Fruit fly (Drosophila melanogaster) whole organism, wandering third instar larva: ENCODE data around the gene Tasp1.
A peak's percentile ranks its signal among the peaks of the same experiment; 100 is the strongest.

Experiments
- Abd-B ChIP-seq: fragments of >200 bp; optimal IDR thresholded peaks from 2 replicates; lab custom pipeline; 2017; ENCODE audit warnings: missing biosample characterization, missing genetic modification characterization
- CG32264 ChIP-seq: fragments of 200-800 bp; sonication (Bioruptor generic); optimal IDR thresholded peaks from 2 replicates; lab custom pipeline; 2016; ENCODE audit warnings: missing biosample characterization, missing genetic modification characterization
- CG9705 ChIP-seq: fragments of 200-800 bp; sonication (Bioruptor generic); optimal IDR thresholded peaks from 2 replicates; lab custom pipeline; 2018; ENCODE audit warnings: missing biosample characterization, mild to moderate bottlenecking, missing genetic modification characterization
- CrebA ChIP-seq: fragments of 200-800 bp; sonication (Bioruptor generic); optimal IDR thresholded peaks from 2 replicates; lab custom pipeline; 2016; ENCODE audit warnings: missing biosample characterization, mild to moderate bottlenecking, missing genetic modification characterization, borderline replicate concordance
- Dfd ChIP-seq: fragments of >200 bp; optimal IDR thresholded peaks from 2 replicates; lab custom pipeline; 2017; ENCODE audit warnings: missing biosample characterization, missing genetic modification characterization
- Dif ChIP-seq: fragments of 200-275, 200-300 bp; sonication (Bioruptor generic); optimal IDR thresholded peaks from 2 replicates; lab custom pipeline; 2018; ENCODE audit warnings: missing biosample characterization, missing genetic modification characterization; ENCODE audit not compliant: partially characterized antibody
- GATAd ChIP-seq: sonication (Bioruptor generic); optimal IDR thresholded peaks from 2 replicates; lab custom pipeline; 2016; ENCODE audit warnings: missing biosample characterization, missing genetic modification characterization
- HLH106 ChIP-seq: fragments of 200-800 bp; optimal IDR thresholded peaks from 3 replicates; lab custom pipeline; 2019; ENCODE audit warnings: missing biosample characterization, mild to moderate bottlenecking, missing genetic modification characterization, moderate library complexity
- Hnf4 ChIP-seq: fragments of 200-800 bp; sonication (Bioruptor generic); optimal IDR thresholded peaks from 2 replicates; lab custom pipeline; 2016; ENCODE audit warnings: missing biosample characterization, mild to moderate bottlenecking, missing genetic modification characterization
- Hr78 ChIP-seq: fragments of >200 bp; optimal IDR thresholded peaks from 2 replicates; lab custom pipeline; 2017; ENCODE audit warnings: missing biosample characterization, missing genetic modification characterization
- Hr83 ChIP-seq: fragments of 200-300 bp; sonication (Bioruptor generic); optimal IDR thresholded peaks from 2 replicates; lab custom pipeline; 2016; ENCODE audit warnings: missing biosample characterization, mild to moderate bottlenecking, missing genetic modification characterization, moderate library complexity; ENCODE audit not compliant: poor library complexity, severe bottlenecking
- Jra ChIP-seq: sonication (Bioruptor generic); optimal IDR thresholded peaks from 2 replicates; lab custom pipeline; 2016; ENCODE audit warnings: missing biosample characterization, missing genetic modification characterization
- Mio ChIP-seq: sonication (Bioruptor generic); optimal IDR thresholded peaks from 2 replicates; lab custom pipeline; 2016; ENCODE audit warnings: missing biosample characterization, missing genetic modification characterization
- Myc ChIP-seq: fragments of >200 bp; optimal IDR thresholded peaks from 2 replicates; lab custom pipeline; 2017
- N ChIP-seq: fragments of >200 bp; optimal IDR thresholded peaks from 2 replicates; lab custom pipeline; 2018; ENCODE audit warnings: missing biosample characterization, missing external identifiers, missing genetic modification characterization
- OdsH ChIP-seq: fragments of 200-800 bp; sonication (Bioruptor generic); optimal IDR thresholded peaks from 2 replicates; lab custom pipeline; 2016; ENCODE audit warnings: missing biosample characterization, mild to moderate bottlenecking, missing genetic modification characterization
- Rel ChIP-seq, 2 experiments: fragments of 200-800 bp; sonication (Bioruptor generic) in 1 of 2; optimal IDR thresholded peaks; 2 replicates in 1 of 2; 3 replicates in 1 of 2; lab custom pipeline; 2016 to 2019; ENCODE audit warnings: mild to moderate bottlenecking in 2 of 2, missing biosample characterization in 2 of 2, missing genetic modification characterization in 2 of 2, moderate library complexity in 1 of 2
- Sp1 ChIP-seq: fragments of 200-800 bp; sonication (Bioruptor generic); optimal IDR thresholded peaks from 3 replicates; lab custom pipeline; 2019; ENCODE audit warnings: missing biosample characterization, mild to moderate bottlenecking, missing genetic modification characterization, moderate library complexity
- Vsx2 ChIP-seq: fragments of 200-300, 225-300 bp; sonication (Bioruptor generic); optimal IDR thresholded peaks from 2 replicates; lab custom pipeline; 2018; ENCODE audit warnings: missing biosample characterization, missing genetic modification characterization; ENCODE audit not compliant: partially characterized antibody
- br ChIP-seq: fragments of 200-800 bp; sonication (Bioruptor generic); optimal IDR thresholded peaks from 2 replicates; lab custom pipeline; 2016; ENCODE audit warnings: missing biosample characterization, missing genetic modification characterization
- brk ChIP-seq: fragments of 200-800 bp; sonication (Bioruptor generic); optimal IDR thresholded peaks from 2 replicates; lab custom pipeline; 2016; ENCODE audit warnings: missing biosample characterization, mild to moderate bottlenecking, missing genetic modification characterization
- dl ChIP-seq, 2 experiments: fragments of 175-275, 200-275 bp in 1 of 2; fragments of 200-275 bp in 1 of 2; sonication (Bioruptor generic); optimal IDR thresholded peaks; lab custom pipeline; 2018; ENCODE audit warnings: mild to moderate bottlenecking in 2 of 2, missing biosample characterization in 2 of 2, missing genetic modification characterization in 2 of 2, moderate library complexity in 2 of 2; ENCODE audit not compliant: partially characterized antibody in 2 of 2, insufficient read depth in 1 of 2
- dmrt93B ChIP-seq: fragments of 200-800 bp; sonication (Bioruptor generic); optimal IDR thresholded peaks from 2 replicates; lab custom pipeline; 2018; ENCODE audit warnings: missing biosample characterization, mild to moderate bottlenecking, missing genetic modification characterization
- dsf ChIP-seq: sonication (Bioruptor generic); optimal IDR thresholded peaks from 2 replicates; lab custom pipeline; 2016; ENCODE audit warnings: missing biosample characterization, missing genetic modification characterization, borderline replicate concordance
- ey ChIP-seq: fragments of 200-800 bp; sonication (Bioruptor generic); optimal IDR thresholded peaks from 2 replicates; lab custom pipeline; 2016; ENCODE audit warnings: missing biosample characterization, missing genetic modification characterization
- foxo ChIP-seq, 2 experiments: fragments of 200-800 bp; sonication (Bioruptor generic); optimal IDR thresholded peaks; 2 replicates in 1 of 2; 3 replicates in 1 of 2; lab custom pipeline; 2016 to 2017; ENCODE audit warnings: missing biosample characterization in 2 of 2, missing genetic modification characterization in 2 of 2
- fru ChIP-seq: fragments of 200-800 bp; sonication (Bioruptor generic); optimal IDR thresholded peaks from 3 replicates; lab custom pipeline; 2016; ENCODE audit warnings: missing biosample characterization, mild to moderate bottlenecking, missing genetic modification characterization
- h ChIP-seq: fragments of 200-800 bp; sonication (Bioruptor generic); optimal IDR thresholded peaks from 3 replicates; lab custom pipeline; 2016; ENCODE audit warnings: missing biosample characterization, mild to moderate bottlenecking, missing genetic modification characterization
- jim ChIP-seq: fragments of 175-275, 200-325 bp; sonication (Bioruptor generic); optimal IDR thresholded peaks from 2 replicates; lab custom pipeline; 2016; ENCODE audit warnings: missing biosample characterization, mild to moderate bottlenecking, missing genetic modification characterization
- lola ChIP-seq: fragments of >200 bp; optimal IDR thresholded peaks from 2 replicates; lab custom pipeline; 2017; ENCODE audit warnings: missing biosample characterization, missing genetic modification characterization
- pan ChIP-seq: fragments of >200 bp; optimal IDR thresholded peaks from 2 replicates; lab custom pipeline; 2017
- psq ChIP-seq: fragments of 200-800 bp; sonication (Bioruptor generic); optimal IDR thresholded peaks from 3 replicates; lab custom pipeline; 2017; ENCODE audit warnings: missing biosample characterization, mild to moderate bottlenecking, missing genetic modification characterization, moderate library complexity
- rgr ChIP-seq: fragments of 200-800 bp; sonication (Bioruptor generic); optimal IDR thresholded peaks from 3 replicates; lab custom pipeline; 2016; ENCODE audit warnings: missing biosample characterization, mild to moderate bottlenecking, missing genetic modification characterization
- sage ChIP-seq: fragments of 200-800 bp; sonication (Bioruptor generic); optimal IDR thresholded peaks from 2 replicates; lab custom pipeline; 2016; ENCODE audit warnings: missing biosample characterization, mild to moderate bottlenecking, missing genetic modification characterization
- sv ChIP-seq: fragments of 200-800 bp; sonication (Bioruptor generic); optimal IDR thresholded peaks from 3 replicates; lab custom pipeline; 2016; ENCODE audit warnings: missing biosample characterization, missing genetic modification characterization
- tai ChIP-seq: sonication (Bioruptor generic); optimal IDR thresholded peaks from 2 replicates; lab custom pipeline; 2016; ENCODE audit warnings: missing biosample characterization, missing genetic modification characterization
- usp ChIP-seq: fragments of >200 bp; optimal IDR thresholded peaks from 2 replicates; lab custom pipeline; 2017; ENCODE audit warnings: missing biosample characterization, missing genetic modification characterization
- woc ChIP-seq: sonication (Bioruptor generic); optimal IDR thresholded peaks from 2 replicates; lab custom pipeline; 2016; ENCODE audit warnings: missing biosample characterization, mild to moderate bottlenecking, missing genetic modification characterization

The Tasp1 gene

dm6 chr3L:16042640-16043039 lies 44.7 kb downstream of the Tasp1 start:
- peak; percentile 25 for TF ChIP-seq CrebA (GFP tag; lab: Kevin White, UChicago)
- TF ChIP-seq OdsH (GFP tag; lab: Kevin White, UChicago): no peak
- no peak for TF ChIP-seq br (GFP tag; lab: Kevin White, UChicago)
- peak in 1 of 2 experiments; percentile 3 for TF ChIP-seq dl (GFP tag; optimal IDR thresholded peaks at IDR 0.05; lab: Kevin White, UChicago; ENCODE audit: insufficient read depth in 1 of 2, partially characterized antibody in 2 of 2)
- no peak for TF ChIP-seq Hr78 (GFP tag; lab: Kevin White, UChicago)
- no peak for TF ChIP-seq CG32264 (GFP tag; lab: Kevin White, UChicago)
- TF ChIP-seq fru: peak; percentile 35
- TF ChIP-seq usp: no peak
- TF ChIP-seq foxo (GFP tag; optimal IDR thresholded peaks at IDR 0.05; lab: Kevin White, UChicago): no peak
- no peak for TF ChIP-seq GATAd (GFP tag; lab: Kevin White, UChicago)
- TF ChIP-seq Hr83 (GFP tag; lab: Kevin White, UChicago): peak; percentile 35
- no peak for TF ChIP-seq rgr (GFP tag; lab: Kevin White, UChicago)
- no peak for TF ChIP-seq lola (GFP tag; lab: Kevin White, UChicago)
- no peak for TF ChIP-seq CG9705 (GFP tag; lab: Kevin White, UChicago)
- TF ChIP-seq HLH106 (tag; lab: Kevin White, UChicago): no peak

dm6 chr3L:16042080-16042344 lies 45.3 kb downstream of the Tasp1 start:
- TF ChIP-seq pan (lab: Kevin White, UChicago) (no peak), sage (GFP tag; lab: Kevin White, UChicago) (no peak), foxo (GFP tag; optimal IDR thresholded peaks at IDR 0.05; lab: Kevin White, UChicago) (no peak), Dfd (GFP tag; lab: Kevin White, UChicago) (no peak), Rel (GFP tag; optimal IDR thresholded peaks at IDR 0.05; lab: Kevin White, UChicago) (no peak), Rel (tag; optimal IDR thresholded peaks at IDR 0.05; lab: Kevin White, UChicago) (no peak), br (GFP tag; lab: Kevin White, UChicago) (no peak), tai (no peak), CG9705 (GFP tag; lab: Kevin White, UChicago) (no peak), OdsH (GFP tag; lab: Kevin White, UChicago) (no peak), psq (GFP tag; lab: Kevin White, UChicago) (no peak), usp (no peak)

- TF ChIP-seq N: no peak
- TF ChIP-seq Hr78 (GFP tag; lab: Kevin White, UChicago): no peak
- no peak for TF ChIP-seq sv (GFP tag; lab: Kevin White, UChicago)
- no peak for TF ChIP-seq Rel (GFP tag; optimal IDR thresholded peaks at IDR 0.05; lab: Kevin White, UChicago)
- TF ChIP-seq Rel (tag; optimal IDR thresholded peaks at IDR 0.05; lab: Kevin White, UChicago): peak; percentile 46
- TF ChIP-seq Jra (GFP tag; lab: Kevin White, UChicago): no peak
- no peak for TF ChIP-seq OdsH (GFP tag; lab: Kevin White, UChicago)
- no peak for TF ChIP-seq GATAd (GFP tag; lab: Kevin White, UChicago)
- no peak for TF ChIP-seq dmrt93B (GFP tag; lab: Kevin White, UChicago)
- no peak for TF ChIP-seq Vsx2 (GFP tag; lab: Kevin White, UChicago)
- TF ChIP-seq Abd-B (GFP tag; lab: Kevin White, UChicago): no peak
- TF ChIP-seq woc (GFP tag; lab: Kevin White, UChicago): peak; percentile 23
- TF ChIP-seq Hr83 (GFP tag; lab: Kevin White, UChicago): peak; percentile 58
- TF ChIP-seq tai: no peak
- no peak for TF ChIP-seq Dfd (GFP tag; lab: Kevin White, UChicago)
- TF ChIP-seq Myc (lab: Kevin White, UChicago): no peak
- peak; percentile 51 for TF ChIP-seq Sp1 (GFP tag; lab: Kevin White, UChicago)
- TF ChIP-seq rgr (GFP tag; lab: Kevin White, UChicago): no peak
- no peak for TF ChIP-seq sage (GFP tag; lab: Kevin White, UChicago)
- TF ChIP-seq dsf: no peak
- peak in 1 of 2 experiments; percentile 5 for TF ChIP-seq dl (GFP tag; optimal IDR thresholded peaks at IDR 0.05; lab: Kevin White, UChicago; ENCODE audit: insufficient read depth in 1 of 2, partially characterized antibody in 2 of 2)
- peak; percentile 79 for TF ChIP-seq Hnf4 (GFP tag; lab: Kevin White, UChicago)
- TF ChIP-seq usp: no peak
- peak; percentile 32 for TF ChIP-seq psq (GFP tag; lab: Kevin White, UChicago)
- no peak for TF ChIP-seq HLH106 (tag; lab: Kevin White, UChicago)
- no peak for TF ChIP-seq lola (GFP tag; lab: Kevin White, UChicago)
- TF ChIP-seq CrebA (GFP tag; lab: Kevin White, UChicago): no peak
- peak; percentile 30 for TF ChIP-seq brk (GFP tag; lab: Kevin White, UChicago)
- TF ChIP-seq Mio (GFP tag; lab: Kevin White, UChicago): no peak
- TF ChIP-seq pan (lab: Kevin White, UChicago): no peak
- TF ChIP-seq Dif (GFP tag; lab: Kevin White, UChicago): peak; percentile 61
- no peak for TF ChIP-seq foxo (GFP tag; optimal IDR thresholded peaks at IDR 0.05; lab: Kevin White, UChicago)
- TF ChIP-seq jim (GFP tag; lab: Kevin White, UChicago): no peak
- TF ChIP-seq br (GFP tag; lab: Kevin White, UChicago): no peak
- no peak for TF ChIP-seq ey (GFP tag; lab: Kevin White, UChicago)
- no peak for TF ChIP-seq CG9705 (GFP tag; lab: Kevin White, UChicago)
- peak; percentile 16 for TF ChIP-seq fru
- no peak for TF ChIP-seq CG32264 (GFP tag; lab: Kevin White, UChicago)
- no peak for TF ChIP-seq h (GFP tag; lab: Kevin White, UChicago)
Measured at dm6 chr3L:16041260-16042079, 45.9 kb downstream of the Tasp1 start.
